Worm (Caenorhabditis elegans) whole organism, L4 larva: Measurements from ENCODE around the gene Y48B6A.1.

ENCODE experiments used
- Y48G9A.11 ChIP-seq: fragments of 200-800 bp; sonication (Bioruptor generic); IDR thresholded peaks from 2 replicates; pipeline ENCODE4 v1.3.6; 2022; ENCODE audit warnings: missing genetic modification reagents, missing genetic modification characterization, missing compliant biosample characterization
- lin-1 ChIP-seq: fragments of 200-800 bp; sonication (Bioruptor generic); IDR thresholded peaks from 2 replicates; pipeline ENCODE4 v1.3.6; 2022; ENCODE audit warnings: missing genetic modification reagents, missing genetic modification characterization, missing compliant biosample characterization
- lin-13 ChIP-seq: fragments of 150-350 bp; optimal IDR thresholded peaks from 2 replicates; lab custom pipeline; 2014; ENCODE audit warnings: missing biosample characterization, missing genetic modification reagents, missing genetic modification characterization
- lin-15B ChIP-seq: fragments of 150-350 bp; sonication (generic microtip); optimal IDR thresholded peaks from 3 replicates; lab custom pipeline; 2014; ENCODE audit warnings: missing biosample characterization, missing genetic modification characterization
- lin-39 ChIP-seq: fragments of 150-350 bp; optimal IDR thresholded peaks from 2 replicates; lab custom pipeline; 2014; ENCODE audit warnings: missing biosample characterization, missing genetic modification reagents, missing genetic modification characterization
- nhr-102 ChIP-seq: sonication (generic microtip); optimal IDR thresholded peaks from 2 replicates; lab custom pipeline; 2016; ENCODE audit warnings: mild to moderate bottlenecking, missing genetic modification characterization, moderate library complexity, missing compliant biosample characterization
- nhr-11 ChIP-seq: fragments of 150-350 bp; optimal IDR thresholded peaks from 2 replicates; lab custom pipeline; 2014; ENCODE audit warnings: missing biosample characterization, missing genetic modification characterization
- nhr-25 ChIP-seq: sonication (generic microtip); optimal IDR thresholded peaks from 2 replicates; lab custom pipeline; 2017; ENCODE audit warnings: missing genetic modification characterization, mild to moderate bottlenecking, missing compliant biosample characterization, antibody characterized with exemption, moderate library complexity, borderline replicate concordance; ENCODE audit not compliant: insufficient read depth
- nhr-77 ChIP-seq: fragments of 150-350 bp; optimal IDR thresholded peaks from 2 replicates; lab custom pipeline; 2014; ENCODE audit warnings: missing biosample characterization, missing genetic modification characterization
- pha-4 ChIP-seq, 2 experiments: fragments of 150-350 bp in 1 of 2; fragments of 200-800 bp in 1 of 2; sonication (Bioruptor generic) in 1 of 2; IDR thresholded peaks in 1 of 2; optimal IDR thresholded peaks in 1 of 2; 2 replicates each; pipeline versions ENCODE4 v1.3.6 to Lab custom; 2014 to 2022; ENCODE audit warnings: missing genetic modification characterization in 2 of 2, missing genetic modification reagents in 2 of 2, missing biosample characterization in 1 of 2, missing compliant biosample characterization in 1 of 2
- unc-39 ChIP-seq: sonication (generic microtip); optimal IDR thresholded peaks from 2 replicates; lab custom pipeline; 2017; ENCODE audit warnings: missing biosample characterization, missing genetic modification characterization

DNA sequence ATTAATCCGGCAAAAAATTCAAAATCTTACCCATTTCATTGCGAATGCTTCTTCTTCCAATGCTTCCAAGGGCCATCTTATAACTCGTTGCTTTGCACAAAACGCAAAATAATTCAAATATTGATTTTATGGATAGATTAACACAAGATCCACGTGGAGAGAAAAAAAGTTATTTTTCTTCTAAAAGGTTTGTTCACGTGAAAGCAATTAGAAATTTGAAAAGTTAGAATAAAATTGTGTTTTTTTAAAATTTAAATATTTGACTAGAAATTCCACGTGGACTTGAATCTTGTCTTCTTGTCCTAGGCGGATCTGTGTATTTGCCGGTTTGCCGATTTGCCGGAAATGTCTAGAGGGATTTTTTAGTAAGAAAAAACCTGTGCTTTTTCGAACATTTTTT lies 20.9 kb upstream of the Y48B6A.1 start, which contains the start of gene Y48B6A.5:
- TF ChIP-seq pha-4 (GFP tag; IDR thresholded peaks at IDR 0.05; lab: Robert Waterston, UW) (no peak), pha-4 (tag; optimal IDR thresholded peaks at IDR 0.05; lab: Kevin White, UChicago) (no peak), nhr-102 (tag; lab: Kevin White, UChicago) (no peak), lin-13 (GFP tag; lab: Kevin White, UChicago) (no peak), lin-15B (tag; lab: Kevin White, UChicago) (no peak), lin-1 (GFP tag; lab: Robert Waterston, UW) (no peak), unc-39 (no peak), nhr-25 (tag; lab: Kevin White, UChicago) (no peak), nhr-77 (tag; lab: Kevin White, UChicago) (no peak), Y48G9A.11 (GFP tag; lab: Robert Waterston, UW) (no peak), nhr-11 (no peak), lin-39 (tag; lab: Kevin White, UChicago) (no peak)
